Worm (Caenorhabditis elegans) whole organism, midembryonic: Measurements from ENCODE around the gene C31B8.9.

Source experiments
- T22C8.4 ChIP-seq: fragments of 200-800 bp; sonication (Bioruptor generic); IDR thresholded peaks from 2 replicates; pipeline ENCODE4 v1.3.6; 2022; ENCODE audit warnings: missing genetic modification characterization, missing compliant biosample characterization
- cog-1 ChIP-seq: sonication (generic microtip); optimal IDR thresholded peaks from 2 replicates; lab custom pipeline; 2016; ENCODE audit warnings: missing genetic modification characterization, missing compliant biosample characterization
- flt-1 ChIP-seq: fragments of 200-800 bp; sonication (Bioruptor generic); IDR thresholded peaks from 2 replicates; pipeline ENCODE4 v1.3.6; 2022; ENCODE audit warnings: missing genetic modification characterization, missing compliant biosample characterization
- klf-2 ChIP-seq: fragments of 200-800 bp; sonication (Bioruptor generic); conservative IDR thresholded peaks from 2 replicates; pipeline ENCODE4 v1.3.6; 2022; ENCODE audit warnings: missing genetic modification reagents, missing genetic modification characterization, missing compliant biosample characterization
- med-1 ChIP-seq: sonication (generic microtip); optimal IDR thresholded peaks from 2 replicates; lab custom pipeline; 2017; ENCODE audit warnings: missing genetic modification characterization, mild to moderate bottlenecking, missing compliant biosample characterization, antibody characterized with exemption, missing genetic modification reagents; ENCODE audit not compliant: insufficient read depth
- ref-1 ChIP-seq: fragments of 200-800 bp; sonication (Bioruptor generic); conservative IDR thresholded peaks from 2 replicates; pipeline ENCODE4 v1.3.6; 2022; ENCODE audit warnings: missing genetic modification reagents, missing genetic modification characterization, missing compliant biosample characterization
- tab-1 ChIP-seq: fragments of 200-800 bp; sonication (Bioruptor generic); IDR thresholded peaks from 2 replicates; pipeline ENCODE4 v1.3.6; 2022; ENCODE audit warnings: missing genetic modification characterization, missing compliant biosample characterization
- ztf-29 ChIP-seq: fragments of 200-800 bp; sonication (Bioruptor generic); IDR thresholded peaks from 2 replicates; pipeline ENCODE4 v1.3.6; 2022; ENCODE audit warnings: missing genetic modification reagents, missing genetic modification characterization, missing compliant biosample characterization

DNA sequence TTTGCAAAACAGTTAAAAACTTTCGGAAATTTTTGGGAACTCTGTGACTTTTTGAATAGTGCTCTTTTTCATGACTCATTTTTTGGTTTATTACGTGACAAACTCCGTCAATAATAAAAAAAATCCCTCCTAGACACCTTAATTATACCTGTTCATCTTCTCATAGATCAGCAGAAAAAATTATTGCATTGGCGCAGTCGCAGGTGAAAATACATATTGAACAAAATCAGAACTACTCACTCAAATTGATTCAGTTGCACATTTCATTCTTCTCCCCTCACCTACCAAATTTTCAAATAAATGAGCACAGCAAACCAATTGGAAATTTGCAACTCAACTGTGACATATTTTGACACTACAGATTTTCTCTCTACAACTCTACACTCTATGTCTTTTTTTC lies 19.8 kb downstream of the C31B8.9 start, which contains the start of gene srh-127:
- TF ChIP-seq flt-1 (GFP tag; lab: Robert Waterston, UW) = no peak
- no peak for TF ChIP-seq cog-1 (tag; lab: Kevin White, UChicago)
- TF ChIP-seq T22C8.4 (GFP tag; lab: Robert Waterston, UW) = no peak
- TF ChIP-seq ref-1 = no peak
- TF ChIP-seq klf-2 = no peak
- TF ChIP-seq ztf-29 (GFP tag; lab: Robert Waterston, UW) = no peak
- no peak for TF ChIP-seq tab-1
- TF ChIP-seq med-1 (GFP tag; lab: Kevin White, UChicago) = no peak
